Fruit fly (Drosophila melanogaster): Measurements from ENCODE around the gene mtd.

The mtd gene

dm6 chr3R:5330338-5330737 lies 19.9 kb downstream of the mtd start (continued):
- TF ChIP-seq Sox14 (GFP tag; optimal IDR thresholded peaks at IDR 0.05) = no peak
- TF ChIP-seq CG34406 (GFP tag; optimal IDR thresholded peaks at IDR 0.05) = no peak
- TF ChIP-seq achi (GFP tag; optimal IDR thresholded peaks at IDR 0.05) = peak; percentile 31
- TF ChIP-seq acj6 (GFP tag; optimal IDR thresholded peaks at IDR 0.05) = peak; percentile 39
- TF ChIP-seq CG7368 (GFP tag; optimal IDR thresholded peaks at IDR 0.05) = no peak
- TF ChIP-seq salr (GFP tag; optimal IDR thresholded peaks at IDR 0.05) = peak in 1 of 2 experiments; percentile 44
- peak; percentile 39; the same call in 1 of the 3 replicates for TF ChIP-seq CG6163 (GFP tag; IDR thresholded peaks at IDR 0.05)
- TF ChIP-seq lz (GFP tag; optimal IDR thresholded peaks at IDR 0.05) = peak; percentile 29
- TF ChIP-seq CG6792 (GFP tag; optimal IDR thresholded peaks at IDR 0.05) = peak; percentile 9
- no peak for TF ChIP-seq CG11762 (GFP tag; optimal IDR thresholded peaks at IDR 0.05; ENCODE audit: insufficient read depth)
- TF ChIP-seq topi (GFP tag; optimal IDR thresholded peaks at IDR 0.05) = no peak
- no peak for TF ChIP-seq cyc (GFP tag; optimal IDR thresholded peaks at IDR 0.05)
- peak; percentile 30 for TF ChIP-seq pdm3 (GFP tag; optimal IDR thresholded peaks at IDR 0.05)
- no peak for TF ChIP-seq Gug (GFP tag; IDR thresholded peaks at IDR 0.05)
- TF ChIP-seq svp (GFP tag) = no peak

- TF ChIP-seq Gug (GFP tag; IDR thresholded peaks at IDR 0.05) (no peak), CG9139 (GFP tag; optimal IDR thresholded peaks at IDR 0.05) (no peak), CG11762 (GFP tag; optimal IDR thresholded peaks at IDR 0.05; ENCODE audit: insufficient read depth) (no peak), CG11902 (GFP tag; optimal IDR thresholded peaks at IDR 0.05) (no peak), Eip78C (GFP tag) (peak; percentile 9), svp (GFP tag) (peak; percentile 81), Ets96B (tag; optimal IDR thresholded peaks at IDR 0.05) (no peak), topi (GFP tag; optimal IDR thresholded peaks at IDR 0.05) (no peak), fkh (GFP tag; optimal IDR thresholded peaks at IDR 0.05) (peak; percentile 62), CG3919 (GFP tag; optimal IDR thresholded peaks at IDR 0.05) (no peak), Hr39 (GFP tag; optimal IDR thresholded peaks at IDR 0.05) (no peak), CG8632 (GFP tag; optimal IDR thresholded peaks at IDR 0.05) (no peak), CG15336 (GFP tag; IDR thresholded peaks at IDR 0.05) (no peak), CG32006 (GFP tag; optimal IDR thresholded peaks at IDR 0.05) (no peak), spab (GFP tag; optimal IDR thresholded peaks at IDR 0.05) (no peak), eg (GFP tag; IDR thresholded peaks at IDR 0.05) (no peak)
These were observed 22.3 kb downstream of the mtd start for dm6 chr3R:5327911-5328310.

DNA sequence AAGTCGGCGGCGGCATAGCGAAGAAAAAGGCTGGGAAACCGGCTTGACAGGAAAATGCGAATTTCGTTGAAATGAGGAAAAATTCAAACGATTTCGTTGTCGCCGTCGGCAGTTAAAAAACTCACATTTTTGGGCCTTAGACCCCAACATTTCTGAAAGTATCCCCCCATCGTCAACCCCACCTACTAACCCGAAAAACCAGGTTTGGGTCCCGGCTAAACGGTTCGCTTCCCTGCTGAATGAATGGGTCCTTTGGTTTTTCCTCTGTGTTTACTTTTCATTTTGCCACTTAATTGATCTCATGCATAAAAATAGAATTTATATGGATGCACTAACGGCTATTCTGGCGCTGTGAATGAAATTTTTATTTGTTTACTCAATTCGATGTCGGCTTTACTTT lies 24.1 kb downstream of the mtd start:
- TF ChIP-seq CG8119 (GFP tag; IDR thresholded peaks at IDR 0.05) = 0 out of 3 replicates have a peak, but pooled peaks have one; percentile 30
- TF ChIP-seq achi (GFP tag; optimal IDR thresholded peaks at IDR 0.05) = no peak
- no peak for TF ChIP-seq Sox102F (GFP tag; optimal IDR thresholded peaks at IDR 0.05)

dm6 chr3R:5323741-5324538 lies 26.3 kb downstream of the mtd start:
- no peak for TF ChIP-seq Sox14 (GFP tag; optimal IDR thresholded peaks at IDR 0.05)
- no peak for TF ChIP-seq Met (GFP tag; optimal IDR thresholded peaks at IDR 0.05)
- peak; percentile 79 for TF ChIP-seq CG32006 (GFP tag; optimal IDR thresholded peaks at IDR 0.05)
- peak; percentile 38 for TF ChIP-seq CG6854 (GFP tag; optimal IDR thresholded peaks at IDR 0.05)
- TF ChIP-seq svp (GFP tag) = no peak
- peak; percentile 51 for TF ChIP-seq CG6276 (GFP tag; optimal IDR thresholded peaks at IDR 0.05)
- TF ChIP-seq fd85E (GFP tag; optimal IDR thresholded peaks at IDR 0.05) = no peak
- peak; percentile 19 for TF ChIP-seq CG4318 (GFP tag; optimal IDR thresholded peaks at IDR 0.05)
- TF ChIP-seq CG8119 (GFP tag; IDR thresholded peaks at IDR 0.05) = peak; percentile 46; the same call in 2 of the 3 replicates
- TF ChIP-seq Lpt (GFP tag; optimal IDR thresholded peaks at IDR 0.05) = no peak
- no peak for TF ChIP-seq CG11294 (GFP tag; IDR thresholded peaks at IDR 0.05)
- TF ChIP-seq dac (GFP tag; optimal IDR thresholded peaks at IDR 0.05) = peak; percentile 23
- peak; percentile 41 for TF ChIP-seq pdm3 (GFP tag; optimal IDR thresholded peaks at IDR 0.05)
- TF ChIP-seq esn (GFP tag; optimal IDR thresholded peaks at IDR 0.05) = peak; percentile 22
- TF ChIP-seq CG3919 (GFP tag; optimal IDR thresholded peaks at IDR 0.05) = peak; percentile 14
- peak; percentile 51; the same call in 1 of the 3 replicates for TF ChIP-seq eg (GFP tag; IDR thresholded peaks at IDR 0.05)
- no peak for TF ChIP-seq Smox (GFP tag; optimal IDR thresholded peaks at IDR 0.05)
- no peak for TF ChIP-seq Ets21C (GFP tag; optimal IDR thresholded peaks at IDR 0.05)
- no peak for TF ChIP-seq CG10669 (GFP tag; optimal IDR thresholded peaks at IDR 0.05)
- peak; percentile 68 for TF ChIP-seq Hr4 (GFP tag; optimal IDR thresholded peaks at IDR 0.05)
- no peak for TF ChIP-seq CG1621 (tag; optimal IDR thresholded peaks at IDR 0.05)
- TF ChIP-seq fd59A (GFP tag; optimal IDR thresholded peaks at IDR 0.05) = no peak
- TF ChIP-seq Eip75B (GFP tag; optimal IDR thresholded peaks at IDR 0.05) = no peak
- TF ChIP-seq CG9139 (GFP tag; optimal IDR thresholded peaks at IDR 0.05) = peak; percentile 33
- TF ChIP-seq lz (GFP tag; optimal IDR thresholded peaks at IDR 0.05) = no peak
- TF ChIP-seq CG15336 (GFP tag; IDR thresholded peaks at IDR 0.05) = peak; percentile 78
